Worm (Caenorhabditis elegans) whole organism, L4 larva: ENCODE results near the gene Y55F3BR.10.

Source experiments
- T20F7.1 ChIP-seq: fragments of 200-800 bp; sonication (Bioruptor generic); optimal IDR thresholded peaks from 2 replicates; lab custom pipeline; 2018; ENCODE audit warnings: mild to moderate bottlenecking, missing genetic modification characterization, missing compliant biosample characterization
- ces-1 ChIP-seq: fragments of 150-350 bp; sonication (generic microtip); optimal IDR thresholded peaks from 4 replicates; lab custom pipeline; 2014; ENCODE audit warnings: missing biosample characterization, missing genetic modification reagents, missing genetic modification characterization
- fkh-10 ChIP-seq: fragments of 150-350 bp; optimal IDR thresholded peaks from 2 replicates; lab custom pipeline; 2014; ENCODE audit warnings: missing biosample characterization, missing genetic modification reagents, missing genetic modification characterization
- nhr-25 ChIP-seq: sonication (generic microtip); optimal IDR thresholded peaks from 2 replicates; lab custom pipeline; 2017; ENCODE audit warnings: missing genetic modification characterization, mild to moderate bottlenecking, missing compliant biosample characterization, antibody characterized with exemption, moderate library complexity, borderline replicate concordance; ENCODE audit not compliant: insufficient read depth
- unc-130 ChIP-seq: sonication (generic microtip); optimal IDR thresholded peaks from 2 replicates; lab custom pipeline; 2016; ENCODE audit warnings: missing genetic modification reagents, missing genetic modification characterization, missing compliant biosample characterization
- unc-62 ChIP-seq, 3 experiments: fragments of 150-350 bp in 1 of 3; sonication (generic microtip); optimal IDR thresholded peaks in 2 of 3; peaks in 1 of 3; 1 replicate in 1 of 3; 2 replicates in 2 of 3; lab custom pipeline; 2014 to 2017; ENCODE audit warnings: missing biosample characterization in 3 of 3, missing genetic modification characterization in 3 of 3, missing genetic modification reagents in 3 of 3, missing genotype in 1 of 3
- ztf-11 ChIP-seq: fragments of 150-350 bp; optimal IDR thresholded peaks from 2 replicates; lab custom pipeline; 2014; ENCODE audit warnings: missing biosample characterization, missing genetic modification characterization

DNA sequence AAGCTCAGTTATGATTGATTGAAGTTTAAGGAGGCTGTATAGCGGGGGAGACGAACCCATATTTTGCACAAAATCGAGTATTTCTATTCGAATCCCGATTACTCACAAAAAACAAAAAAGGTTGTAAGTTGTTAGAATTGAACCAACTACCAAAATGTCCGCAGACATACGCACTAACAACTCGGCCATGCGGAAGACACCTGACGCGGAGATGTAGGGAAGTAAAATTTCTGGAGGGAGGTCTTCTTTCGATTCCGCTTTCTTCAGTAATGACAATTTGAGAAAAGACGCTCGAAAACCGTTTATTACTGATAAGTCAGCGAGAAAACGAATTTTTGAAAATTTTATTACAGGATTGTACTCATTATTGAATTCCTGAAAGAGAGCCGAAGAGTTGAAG lies 14.4 kb upstream of the Y55F3BR.10 start:
- TF ChIP-seq fkh-10 (GFP tag; lab: Kevin White, UChicago) (no peak), unc-130 (GFP tag; lab: Kevin White, UChicago) (no peak), ces-1 (GFP tag; lab: Kevin White, UChicago) (no peak), T20F7.1 (no peak), ztf-11 (tag; lab: Kevin White, UChicago) (no peak), unc-62 (GFP tag; optimal IDR thresholded peaks at IDR 0.05 in 1 of 2; lab: Kevin White, UChicago) (no peak), unc-62 (tag; optimal IDR thresholded peaks at IDR 0.05; lab: Kevin White, UChicago) (no peak), nhr-25 (tag; lab: Kevin White, UChicago) (no peak)
